Fruit fly (Drosophila melanogaster): Measurements from ENCODE around the gene CCT1.
A peak's percentile ranks its signal among the peaks of the same experiment; 100 is the strongest.

Gene CCT1

dm6 chr3R:22518285-22518684, 27.0 kb upstream of the CCT1 start (continued):
- no peak for TF ChIP-seq CG9876 (GFP tag; optimal IDR thresholded peaks at IDR 0.05)
- no peak for TF ChIP-seq ttk (GFP tag; IDR thresholded peaks at IDR 0.05)
- TF ChIP-seq fd64A (GFP tag; optimal IDR thresholded peaks at IDR 0.05): no peak
- no peak for TF ChIP-seq Dp (GFP tag; optimal IDR thresholded peaks at IDR 0.05)
- peak; percentile 16 for TF ChIP-seq BtbVII (GFP tag; optimal IDR thresholded peaks at IDR 0.05)
- TF ChIP-seq Kr (GFP tag; optimal IDR thresholded peaks at IDR 0.05): no peak
- TF ChIP-seq ash1 (GFP tag; optimal IDR thresholded peaks at IDR 0.05): peak; percentile 37
- no peak for TF ChIP-seq fd3F (GFP tag; optimal IDR thresholded peaks at IDR 0.05)
- TF ChIP-seq Nf-YA (GFP tag; IDR thresholded peaks at IDR 0.05): no peak
- TF ChIP-seq wdn (GFP tag; IDR thresholded peaks at IDR 0.05): no peak
- TF ChIP-seq rib (GFP tag; IDR thresholded peaks at IDR 0.05): no peak
- TF ChIP-seq CG2129 (GFP tag; IDR thresholded peaks at IDR 0.05; ENCODE audit: partially characterized antibody): no peak
- no peak for TF ChIP-seq CG3726 (GFP tag; IDR thresholded peaks at IDR 0.05)
- TF ChIP-seq E2f1 (GFP tag; IDR thresholded peaks at IDR 0.05): no peak
- TF ChIP-seq CG2199 (GFP tag; IDR thresholded peaks at IDR 0.05): no peak
- TF ChIP-seq stwl (tag; optimal IDR thresholded peaks at IDR 0.05): no peak
- no peak for TF ChIP-seq sd (tag; optimal IDR thresholded peaks at IDR 0.05)
- no peak for TF ChIP-seq Sin3A (optimal IDR thresholded peaks at IDR 0.05)
- no peak for TF ChIP-seq Lim3 (GFP tag; IDR thresholded peaks at IDR 0.05)
- TF ChIP-seq dati (GFP tag; IDR thresholded peaks at IDR 0.05): no peak
- no peak for TF ChIP-seq ranshi (GFP tag; IDR thresholded peaks at IDR 0.05)
- no peak for TF ChIP-seq bab2 (GFP tag; optimal IDR thresholded peaks at IDR 0.05)
- TF ChIP-seq gfzf (GFP tag; optimal IDR thresholded peaks at IDR 0.05): no peak
- TF ChIP-seq NfI (GFP tag; optimal IDR thresholded peaks at IDR 0.05): no peak
- TF ChIP-seq CG6765 (GFP tag; optimal IDR thresholded peaks at IDR 0.05): peak; percentile 46
- TF ChIP-seq sqz (GFP tag; optimal IDR thresholded peaks at IDR 0.05): no peak
- no peak for TF ChIP-seq CG12104 (GFP tag; optimal IDR thresholded peaks at IDR 0.05)
- TF ChIP-seq E2f2 (GFP tag; IDR thresholded peaks at IDR 0.05): no peak
- TF ChIP-seq nerfin-2 (GFP tag; IDR thresholded peaks at IDR 0.05; ENCODE audit: partially characterized antibody): no peak
- no peak for TF ChIP-seq CG7928 (GFP tag; optimal IDR thresholded peaks at IDR 0.05)
- TF ChIP-seq CG3995 (GFP tag; optimal IDR thresholded peaks at IDR 0.05): no peak
- no peak for TF ChIP-seq Elba2 (GFP tag; optimal IDR thresholded peaks at IDR 0.05)
- no peak for TF ChIP-seq Fer3 (tag; optimal IDR thresholded peaks at IDR 0.05)
- no peak for TF ChIP-seq gt (GFP tag; IDR thresholded peaks at IDR 0.05)
- no peak for TF ChIP-seq CG18262 (tag; optimal IDR thresholded peaks at IDR 0.05)
- TF ChIP-seq CG2120 (GFP tag; optimal IDR thresholded peaks at IDR 0.05): peak; percentile 12
- peak; percentile 39 for TF ChIP-seq Fer1 (GFP tag; optimal IDR thresholded peaks at IDR 0.05)
- TF ChIP-seq mirr (GFP tag; optimal IDR thresholded peaks at IDR 0.05): peak; percentile 41
- no peak for TF ChIP-seq nmo (GFP tag; optimal IDR thresholded peaks at IDR 0.05)
- TF ChIP-seq peb (GFP tag; IDR thresholded peaks at IDR 0.05): no peak
- no peak for TF ChIP-seq Bgb (GFP tag; IDR thresholded peaks at IDR 0.05; ENCODE audit: partially characterized antibody)
- TF ChIP-seq CG17385 (GFP tag; optimal IDR thresholded peaks at IDR 0.05): no peak
- TF ChIP-seq ab (GFP tag; optimal IDR thresholded peaks at IDR 0.05): no peak
- peak; percentile 17 for TF ChIP-seq CG12071 (GFP tag; optimal IDR thresholded peaks at IDR 0.05)
- TF ChIP-seq p53 (GFP tag; optimal IDR thresholded peaks at IDR 0.05): no peak
- no peak for TF ChIP-seq CG42726 (GFP tag; IDR thresholded peaks at IDR 0.05; ENCODE audit: partially characterized antibody)
- TF ChIP-seq sens (GFP tag): no peak
- TF ChIP-seq Gug (GFP tag; IDR thresholded peaks at IDR 0.05): no peak
- TF ChIP-seq Rx (GFP tag; IDR thresholded peaks at IDR 0.05): 0 out of 2 replicates have a peak, but pooled peaks have one; percentile 22
- TF ChIP-seq CG9817 (tag; optimal IDR thresholded peaks at IDR 0.05): no peak
- TF ChIP-seq ATbp (GFP tag; optimal IDR thresholded peaks at IDR 0.05): no peak
- TF ChIP-seq sim (GFP tag; IDR thresholded peaks at IDR 0.05): no peak
- TF ChIP-seq kay (GFP tag; optimal IDR thresholded peaks at IDR 0.05): no peak
